Fruit fly (Drosophila melanogaster) whole organism, prepupa: ENCODE measurements around the gene SLIRP2.

Experiments used
- Blimp-1 ChIP-seq: fragments of 200-800 bp; sonication (Bioruptor generic); optimal IDR thresholded peaks from 3 replicates; lab custom pipeline; 2017; ENCODE audit warnings: missing biosample characterization, missing genetic modification characterization, mild to moderate bottlenecking, moderate library complexity, missing genetic modification reagents
- CG10631 ChIP-seq: fragments of 200-800 bp; sonication (Bioruptor generic); optimal IDR thresholded peaks from 2 replicates; lab custom pipeline; 2016; ENCODE audit warnings: missing biosample characterization, missing genetic modification characterization
- CG11294 ChIP-seq: fragments of 200-800 bp; sonication (Bioruptor generic); IDR thresholded peaks from 2 replicates; pipeline ENCODE4 v1.3.6; 2022; ENCODE audit warnings: missing biosample characterization, missing genetic modification characterization
- CG11762 ChIP-seq: fragments of 200-800 bp; sonication (Bioruptor generic); optimal IDR thresholded peaks from 3 replicates; lab custom pipeline; 2016; ENCODE audit warnings: missing biosample characterization, missing genetic modification characterization; ENCODE audit not compliant: insufficient read depth
- CG15336 ChIP-seq: fragments of 200-800 bp; sonication (Bioruptor generic); IDR thresholded peaks from 2 replicates; pipeline ENCODE4 v1.3.6; 2022; ENCODE audit warnings: missing biosample characterization, missing genetic modification characterization
- CG3919 ChIP-seq: fragments of 200-800 bp; sonication (Bioruptor generic); optimal IDR thresholded peaks from 3 replicates; lab custom pipeline; 2016; ENCODE audit warnings: missing biosample characterization, missing genetic modification characterization
- CG4318 ChIP-seq: fragments of 200-800 bp; sonication (Bioruptor generic); optimal IDR thresholded peaks from 3 replicates; lab custom pipeline; 2017; ENCODE audit warnings: missing biosample characterization, mild to moderate bottlenecking, missing genetic modification characterization
- CG6163 ChIP-seq: fragments of 200-800 bp; sonication (Bioruptor generic); IDR thresholded peaks from 3 replicates; pipeline ENCODE4 v1.3.6; 2022; ENCODE audit warnings: missing biosample characterization, missing genetic modification characterization
- CG6276 ChIP-seq: fragments of 200-800 bp; sonication (Bioruptor generic); optimal IDR thresholded peaks from 2 replicates; lab custom pipeline; 2017; ENCODE audit warnings: missing biosample characterization, mild to moderate bottlenecking, missing genetic modification characterization
- CG6808 ChIP-seq: fragments of 200-800 bp; sonication (Bioruptor generic); optimal IDR thresholded peaks from 3 replicates; lab custom pipeline; 2017; ENCODE audit warnings: missing biosample characterization, missing genetic modification characterization, mild to moderate bottlenecking, moderate library complexity, missing genetic modification reagents
- CG6854 ChIP-seq: fragments of 200-800 bp; sonication (Bioruptor generic); optimal IDR thresholded peaks from 2 replicates; lab custom pipeline; 2017; ENCODE audit warnings: missing biosample characterization, mild to moderate bottlenecking, missing genetic modification characterization
- CG7368 ChIP-seq: fragments of 200-800 bp; sonication (Bioruptor generic); optimal IDR thresholded peaks from 3 replicates; lab custom pipeline; 2016; ENCODE audit warnings: missing biosample characterization, missing genetic modification characterization
- CG8119 ChIP-seq: fragments of 200-800 bp; sonication (Bioruptor generic); IDR thresholded peaks from 3 replicates; pipeline ENCODE4 v1.3.6; 2022; ENCODE audit warnings: missing biosample characterization, missing genetic modification characterization
- CG8632 ChIP-seq: fragments of 200-800 bp; sonication (Bioruptor generic); optimal IDR thresholded peaks from 3 replicates; lab custom pipeline; 2016; ENCODE audit warnings: missing biosample characterization, missing genetic modification characterization
- CG9139 ChIP-seq: fragments of 200-800 bp; sonication (Bioruptor generic); optimal IDR thresholded peaks from 3 replicates; lab custom pipeline; 2017; ENCODE audit warnings: missing biosample characterization, mild to moderate bottlenecking, missing genetic modification characterization
- Eip75B ChIP-seq: fragments of 200-800 bp; sonication (Bioruptor generic); optimal IDR thresholded peaks from 3 replicates; lab custom pipeline; 2016; ENCODE audit warnings: missing biosample characterization, missing genetic modification characterization
- Eip78C ChIP-seq: fragments of 200-800 bp; sonication (Bioruptor generic); peaks from one replicate; lab custom pipeline; 2016; ENCODE audit warnings: missing biosample characterization, missing genetic modification characterization
- Eip93F ChIP-seq: fragments of 200-800 bp; sonication (Bioruptor generic); optimal IDR thresholded peaks from 2 replicates; lab custom pipeline; 2016; ENCODE audit warnings: missing biosample characterization, mild to moderate bottlenecking, missing genetic modification characterization
- Ets21C ChIP-seq: fragments of 200-800 bp; sonication (Bioruptor generic); optimal IDR thresholded peaks from 3 replicates; lab custom pipeline; 2016; ENCODE audit warnings: missing biosample characterization, missing genetic modification characterization
- Ets96B ChIP-seq: fragments of 200-800 bp; optimal IDR thresholded peaks from 2 replicates; lab custom pipeline; 2019; ENCODE audit warnings: missing biosample characterization, mild to moderate bottlenecking, missing genetic modification characterization, moderate library complexity
- Lpt ChIP-seq: fragments of 200-800 bp; sonication (Bioruptor generic); optimal IDR thresholded peaks from 3 replicates; lab custom pipeline; 2016; ENCODE audit warnings: missing biosample characterization, missing genetic modification characterization
- Met ChIP-seq: fragments of 200-800 bp; sonication (Bioruptor generic); optimal IDR thresholded peaks from 3 replicates; lab custom pipeline; 2016; ENCODE audit warnings: missing biosample characterization, missing genetic modification characterization
- OdsH ChIP-seq: fragments of 200-800 bp; sonication (Bioruptor generic); optimal IDR thresholded peaks from 3 replicates; lab custom pipeline; 2016; ENCODE audit warnings: missing biosample characterization, missing genetic modification characterization
- Smox ChIP-seq: fragments of 200-800 bp; sonication (Bioruptor generic); optimal IDR thresholded peaks from 3 replicates; lab custom pipeline; 2016; ENCODE audit warnings: missing biosample characterization, missing genetic modification characterization
- Sox102F ChIP-seq: fragments of 200-800 bp; sonication (Bioruptor generic); optimal IDR thresholded peaks from 2 replicates; lab custom pipeline; 2016; ENCODE audit warnings: missing biosample characterization, mild to moderate bottlenecking, missing genetic modification characterization
- Sox15 ChIP-seq: fragments of 200-800 bp; sonication (Bioruptor generic); optimal IDR thresholded peaks from 3 replicates; lab custom pipeline; 2016; ENCODE audit warnings: missing biosample characterization, missing genetic modification characterization
- achi ChIP-seq: fragments of 200-800 bp; sonication (Bioruptor generic); optimal IDR thresholded peaks from 3 replicates; lab custom pipeline; 2016; ENCODE audit warnings: missing biosample characterization, missing genetic modification characterization
- acj6 ChIP-seq: fragments of 200-800 bp; sonication (Bioruptor generic); optimal IDR thresholded peaks from 3 replicates; lab custom pipeline; 2016; ENCODE audit warnings: missing biosample characterization, missing genetic modification characterization
- cyc ChIP-seq: fragments of 200-800 bp; sonication (Bioruptor generic); optimal IDR thresholded peaks from 3 replicates; lab custom pipeline; 2016; ENCODE audit warnings: missing biosample characterization, missing genetic modification characterization
- dac ChIP-seq: fragments of 200-800 bp; sonication (Bioruptor generic); optimal IDR thresholded peaks from 2 replicates; lab custom pipeline; 2017; ENCODE audit warnings: missing biosample characterization, mild to moderate bottlenecking, missing genetic modification characterization
- dsx ChIP-seq: fragments of 200-800 bp; optimal IDR thresholded peaks from 3 replicates; lab custom pipeline; 2019; ENCODE audit warnings: missing biosample characterization, mild to moderate bottlenecking, missing genetic modification characterization, moderate library complexity; ENCODE audit not compliant: poor library complexity, severe bottlenecking
- eg ChIP-seq: fragments of 200-800 bp; sonication (Bioruptor generic); IDR thresholded peaks from 3 replicates; pipeline ENCODE4 v1.3.6; 2022; ENCODE audit warnings: missing biosample characterization, missing genetic modification characterization
- fd59A ChIP-seq: fragments of 200-800 bp; sonication (Bioruptor generic); optimal IDR thresholded peaks from 2 replicates; lab custom pipeline; 2017; ENCODE audit warnings: missing biosample characterization, mild to moderate bottlenecking, missing genetic modification characterization, missing genetic modification reagents
- fd85E ChIP-seq: fragments of 200-800 bp; sonication (Bioruptor generic); optimal IDR thresholded peaks from 3 replicates; lab custom pipeline; 2016; ENCODE audit warnings: missing biosample characterization, missing genetic modification characterization
- fkh ChIP-seq: fragments of 200-800 bp; sonication (Bioruptor generic); optimal IDR thresholded peaks from 3 replicates; lab custom pipeline; 2017; ENCODE audit warnings: missing biosample characterization, mild to moderate bottlenecking, missing genetic modification characterization, moderate library complexity
- lz ChIP-seq: fragments of 200-800 bp; sonication (Bioruptor generic); optimal IDR thresholded peaks from 3 replicates; lab custom pipeline; 2016; ENCODE audit warnings: missing biosample characterization, missing genetic modification characterization
- net ChIP-seq: fragments of 200-800 bp; sonication (Bioruptor generic); optimal IDR thresholded peaks from 3 replicates; lab custom pipeline; 2016; ENCODE audit warnings: missing biosample characterization, missing genetic modification characterization
- pdm3 ChIP-seq: fragments of 200-800 bp; sonication (Bioruptor generic); optimal IDR thresholded peaks from 3 replicates; lab custom pipeline; 2016; ENCODE audit warnings: missing biosample characterization, missing genetic modification characterization
- salr ChIP-seq, 2 experiments: fragments of 200-800 bp; sonication (Bioruptor generic); optimal IDR thresholded peaks; 3 replicates each; lab custom pipeline; 2016 to 2018; ENCODE audit warnings: missing biosample characterization in 2 of 2, missing genetic modification characterization in 2 of 2, mild to moderate bottlenecking in 1 of 2
- svp ChIP-seq: fragments of 200-800 bp; sonication (Bioruptor generic); peaks from one replicate; lab custom pipeline; 2016; ENCODE audit warnings: missing biosample characterization, missing genetic modification characterization
- topi ChIP-seq: fragments of 200-800 bp; sonication (Bioruptor generic); optimal IDR thresholded peaks from 3 replicates; lab custom pipeline; 2016; ENCODE audit warnings: missing biosample characterization, missing genetic modification characterization
- vri ChIP-seq: fragments of 200-800 bp; sonication (Bioruptor generic); optimal IDR thresholded peaks from 3 replicates; lab custom pipeline; 2016; ENCODE audit warnings: missing biosample characterization, mild to moderate bottlenecking, missing genetic modification characterization

The SLIRP2 gene

DNA sequence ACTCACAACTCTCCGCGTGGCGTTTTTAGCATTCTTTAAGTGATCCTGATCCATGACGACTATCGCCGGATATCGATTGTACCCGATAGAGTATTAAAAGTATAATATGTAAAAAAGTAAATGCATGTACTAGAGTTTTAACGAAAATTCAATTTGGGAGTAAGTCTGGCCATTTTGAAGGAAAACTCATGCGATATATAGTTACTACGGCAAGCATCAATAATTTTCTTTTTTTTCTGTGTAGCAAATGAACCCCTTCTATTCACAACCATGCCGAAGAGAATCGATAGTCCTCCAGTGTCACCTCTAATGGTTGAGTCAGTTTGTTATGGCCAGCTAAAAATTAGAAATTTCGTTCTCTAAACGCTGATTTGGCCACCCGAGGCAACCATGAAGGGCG, 1.8 kb downstream of the SLIRP2 start, which contains the start of the genes Sys1 and Dhod (continued):
- TF ChIP-seq Smox = peak; percentile 81
- peak; percentile 65 for TF ChIP-seq Sox15 (GFP tag; lab: Kevin White, UChicago)
- TF ChIP-seq CG6163 (GFP tag; lab: Robert Waterston, UW) = peak; percentile 69; the same call in 2 of the 3 replicates
- TF ChIP-seq Blimp-1 (GFP tag; lab: Kevin White, UChicago) = no peak
- no peak for TF ChIP-seq CG6276 (GFP tag; lab: Kevin White, UChicago)
- no peak for TF ChIP-seq Eip93F (GFP tag; lab: Kevin White, UChicago)
- TF ChIP-seq eg (GFP tag; lab: Robert Waterston, UW) = peak; percentile 73; the same call in 2 of the 3 replicates
- peak; percentile 82 for TF ChIP-seq cyc (GFP tag; lab: Kevin White, UChicago)
- peak; percentile 82 for TF ChIP-seq OdsH (GFP tag; lab: Kevin White, UChicago)
- TF ChIP-seq dac (GFP tag; lab: Kevin White, UChicago) = peak; percentile 20
- peak; percentile 32 for TF ChIP-seq CG4318 (GFP tag; lab: Kevin White, UChicago)
- TF ChIP-seq fd85E (GFP tag; lab: Kevin White, UChicago) = no peak
- peak; percentile 44 for TF ChIP-seq Lpt (GFP tag; lab: Kevin White, UChicago)
- peak; percentile 79 for TF ChIP-seq topi
- peak; percentile 81 for TF ChIP-seq CG3919 (GFP tag; lab: Kevin White, UChicago)
- TF ChIP-seq CG11294 (GFP tag; lab: Robert Waterston, UW) = peak; percentile 53; the same call in 1 of the 2 replicates
- peak; percentile 75 for TF ChIP-seq Eip75B
- TF ChIP-seq svp (GFP tag; lab: Kevin White, UChicago) = peak; percentile 94
- TF ChIP-seq CG6854 (GFP tag; lab: Kevin White, UChicago) = no peak
- TF ChIP-seq CG15336 (GFP tag; lab: Robert Waterston, UW) = peak; percentile 64
- TF ChIP-seq CG6808 (GFP tag; lab: Kevin White, UChicago) = peak; percentile 15
- TF ChIP-seq Eip78C (GFP tag; lab: Kevin White, UChicago) = peak; percentile 89
- TF ChIP-seq Sox102F (GFP tag; lab: Kevin White, UChicago) = peak; percentile 81
- TF ChIP-seq pdm3 (GFP tag; lab: Kevin White, UChicago) = peak; percentile 85
- TF ChIP-seq acj6 = peak; percentile 77
- peak; percentile 54 for TF ChIP-seq Ets96B (tag; lab: Kevin White, UChicago)
- TF ChIP-seq lz (GFP tag; lab: Kevin White, UChicago) = peak; percentile 81
- peak; percentile 45 for TF ChIP-seq CG8632 (GFP tag; lab: Kevin White, UChicago)
- TF ChIP-seq CG10631 = peak; percentile 81
- peak in 1 of 2 experiments; percentile 45 for TF ChIP-seq salr (GFP tag; optimal IDR thresholded peaks at IDR 0.05; lab: Kevin White, UChicago)
- peak; percentile 25 for TF ChIP-seq dsx
- peak; percentile 61 for TF ChIP-seq net
- TF ChIP-seq Met (GFP tag; lab: Kevin White, UChicago) = peak; percentile 79
- TF ChIP-seq CG9139 (GFP tag; lab: Kevin White, UChicago) = no peak

DNA sequence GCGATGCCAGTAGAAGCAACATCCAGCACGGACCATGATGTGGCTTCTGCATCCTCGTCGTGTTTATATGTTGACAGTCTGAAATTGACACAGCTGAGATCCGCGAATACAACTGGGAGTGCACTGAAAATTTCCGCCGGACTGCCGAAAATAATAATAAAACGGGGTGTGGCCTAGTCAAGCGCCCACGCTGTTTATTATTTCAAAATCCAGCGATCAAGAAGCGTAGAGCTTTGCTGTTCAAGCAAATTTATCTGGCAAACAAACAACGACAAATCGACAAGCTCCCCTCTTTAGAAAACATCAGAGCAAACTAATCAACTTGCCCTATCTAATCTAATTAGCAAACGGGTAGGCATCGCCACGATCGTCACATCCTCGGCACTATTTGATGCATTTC, 3.2 kb downstream of the SLIRP2 start:
- TF ChIP-seq Eip78C (GFP tag; lab: Kevin White, UChicago) (no peak), fkh (GFP tag; lab: Kevin White, UChicago) (peak; percentile 40)
- TF ChIP-seq, all 60 proteins: peak for 1

DNA sequence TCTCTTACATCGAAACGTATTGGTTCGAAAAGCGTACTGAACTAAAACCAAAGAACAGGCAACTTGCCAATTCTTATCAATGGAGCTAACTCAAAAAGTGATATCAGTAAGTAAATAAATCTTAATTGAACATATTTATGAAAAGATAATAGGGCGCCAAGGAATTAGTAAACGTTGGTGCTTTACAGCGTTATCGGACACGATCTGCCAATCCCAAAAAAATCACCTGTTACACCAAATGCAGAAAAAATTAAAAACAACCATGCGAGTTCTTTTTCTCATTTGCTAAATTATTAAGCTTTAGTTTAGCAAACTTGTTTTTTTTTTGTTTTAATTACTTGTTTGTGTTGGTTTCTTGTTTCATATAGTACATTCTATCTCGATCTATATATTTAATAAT, 3.8 kb downstream of the SLIRP2 start, which contains the start of gene CG42489:
Gene CG42489, minus strand, starts transcription at position 101 of the 400 bp plus-strand sequence.
- TF ChIP-seq fd59A (GFP tag; lab: Kevin White, UChicago) (no peak), eg (GFP tag; lab: Robert Waterston, UW) (no peak), CG8119 (GFP tag; lab: Robert Waterston, UW) (no peak), net (no peak), topi (no peak), CG9139 (GFP tag; lab: Kevin White, UChicago) (no peak), dac (GFP tag; lab: Kevin White, UChicago) (no peak), CG8632 (GFP tag; lab: Kevin White, UChicago) (no peak), Met (GFP tag; lab: Kevin White, UChicago) (no peak), fkh (GFP tag; lab: Kevin White, UChicago) (no peak), fd85E (GFP tag; lab: Kevin White, UChicago) (no peak), Ets21C (GFP tag; lab: Kevin White, UChicago) (no peak), lz (GFP tag; lab: Kevin White, UChicago) (no peak), CG7368 (GFP tag; lab: Kevin White, UChicago) (no peak), achi (no peak), CG15336 (GFP tag; lab: Robert Waterston, UW) (no peak), vri (GFP tag; lab: Kevin White, UChicago) (no peak), CG11762 (no peak)
